Worm (Caenorhabditis elegans) whole organism, young adult: Measurements from ENCODE around the gene C28D4.18.

Source experiments
- B0261.1 ChIP-seq: sonication (generic microtip); optimal IDR thresholded peaks from 2 replicates; lab custom pipeline; 2016; ENCODE audit warnings: mild to moderate bottlenecking, missing genetic modification characterization, moderate library complexity, missing compliant biosample characterization
- F10E7.11 ChIP-seq: sonication (generic microtip); optimal IDR thresholded peaks from 2 replicates; lab custom pipeline; 2017; ENCODE audit warnings: mild to moderate bottlenecking, missing genetic modification characterization, moderate library complexity, missing compliant biosample characterization
- F52B5.7 ChIP-seq: sonication (generic microtip); optimal IDR thresholded peaks from 2 replicates; lab custom pipeline; 2016; ENCODE audit warnings: mild to moderate bottlenecking, missing genetic modification characterization, missing compliant biosample characterization
- F55B11.4 ChIP-seq: sonication (generic microtip); optimal IDR thresholded peaks from 2 replicates; lab custom pipeline; 2016; ENCODE audit warnings: missing compliant biosample characterization, missing genetic modification characterization, borderline replicate concordance; ENCODE audit not compliant: insufficient read depth
- F57A8.1 ChIP-seq: fragments of 200-800 bp; sonication (Bioruptor generic); optimal IDR thresholded peaks from 2 replicates; lab custom pipeline; 2018; ENCODE audit warnings: mild to moderate bottlenecking, missing genetic modification characterization, moderate library complexity, missing compliant biosample characterization
- K11D2.4 ChIP-seq: fragments of 200-800 bp; sonication (Bioruptor generic); IDR thresholded peaks from 2 replicates; pipeline ENCODE4 v1.3.6; 2022; ENCODE audit warnings: missing genetic modification reagents, missing genetic modification characterization, missing compliant biosample characterization
- akir-1 ChIP-seq: fragments of 200-800 bp; sonication (Bioruptor generic); optimal IDR thresholded peaks from 2 replicates; lab custom pipeline; 2018; ENCODE audit warnings: mild to moderate bottlenecking, missing genetic modification characterization, moderate library complexity, missing compliant biosample characterization
- attf-3 ChIP-seq: fragments of 200-800 bp; sonication (Bioruptor generic); conservative IDR thresholded peaks from 2 replicates; pipeline ENCODE4 v1.3.6; 2022; ENCODE audit warnings: missing genetic modification reagents, missing genetic modification characterization, missing compliant biosample characterization
- ceh-91 ChIP-seq: fragments of 200-800 bp; sonication (Bioruptor generic); IDR thresholded peaks from 2 replicates; pipeline ENCODE4 v1.3.6; 2022; ENCODE audit warnings: missing genetic modification reagents, missing genetic modification characterization, missing compliant biosample characterization
- chd-7 ChIP-seq: sonication (generic microtip); optimal IDR thresholded peaks from 2 replicates; lab custom pipeline; 2016; ENCODE audit warnings: mild to moderate bottlenecking, missing genetic modification characterization, moderate library complexity, missing compliant biosample characterization
- egl-18 ChIP-seq: fragments of 200-800 bp; sonication (Bioruptor generic); IDR thresholded peaks from 2 replicates; pipeline ENCODE4 v1.3.6; 2022; ENCODE audit warnings: missing genetic modification reagents, missing genetic modification characterization, missing compliant biosample characterization
- ekl-4 ChIP-seq: fragments of 200-800 bp; sonication (Bioruptor generic); IDR thresholded peaks from 2 replicates; pipeline ENCODE4 v1.3.6; 2022; ENCODE audit warnings: missing genetic modification reagents, missing genetic modification characterization, missing compliant biosample characterization
- ets-4 ChIP-seq: fragments of 200-800 bp; sonication (Bioruptor generic); optimal IDR thresholded peaks from 2 replicates; lab custom pipeline; 2018; ENCODE audit warnings: mild to moderate bottlenecking, missing genetic modification characterization, missing compliant biosample characterization
- gei-17 ChIP-seq: fragments of 200-800 bp; sonication (Bioruptor generic); optimal IDR thresholded peaks from 2 replicates; lab custom pipeline; 2018; ENCODE audit warnings: mild to moderate bottlenecking, missing genetic modification characterization, missing compliant biosample characterization
- hlh-12 ChIP-seq: sonication (generic microtip); optimal IDR thresholded peaks from 2 replicates; lab custom pipeline; 2016; ENCODE audit warnings: missing genetic modification characterization, missing compliant biosample characterization
- hmg-1.2 ChIP-seq: fragments of 200-800 bp; sonication (Bioruptor generic); IDR thresholded peaks from 2 replicates; pipeline ENCODE4 v1.3.6; 2022; ENCODE audit warnings: missing genetic modification reagents, missing genetic modification characterization, missing compliant biosample characterization
- hrde-1 ChIP-seq: sonication (generic microtip); optimal IDR thresholded peaks from 2 replicates; lab custom pipeline; 2016; ENCODE audit warnings: missing genetic modification characterization, mild to moderate bottlenecking, missing compliant biosample characterization, moderate library complexity, missing genotype, missing genetic modification reagents, borderline replicate concordance
- let-526 ChIP-seq: fragments of 200-800 bp; sonication (Bioruptor generic); IDR thresholded peaks from 2 replicates; pipeline ENCODE4 v1.3.6; 2022; ENCODE audit warnings: missing genetic modification reagents, missing genetic modification characterization, missing compliant biosample characterization
- let-607 ChIP-seq, 2 experiments: fragments of 200-800 bp in 1 of 2; sonication (Bioruptor generic) in 1 of 2; sonication (generic microtip) in 1 of 2; optimal IDR thresholded peaks; 2 replicates each; lab custom pipeline; 2016 to 2018; ENCODE audit warnings: mild to moderate bottlenecking in 2 of 2, missing compliant biosample characterization in 2 of 2, missing genetic modification characterization in 2 of 2, moderate library complexity in 2 of 2, missing genotype in 1 of 2
- lin-35 ChIP-seq, 3 experiments: fragments of 150-350 bp in 2 of 3; sonication (generic microtip) in 1 of 3; optimal IDR thresholded peaks; 2 replicates each; lab custom pipeline; 2014 to 2018; ENCODE audit warnings: missing biosample characterization in 3 of 3, missing genetic modification characterization in 3 of 3, missing genetic modification reagents in 3 of 3
- lin-40 ChIP-seq: sonication (generic microtip); optimal IDR thresholded peaks from 2 replicates; lab custom pipeline; 2016; ENCODE audit warnings: missing genetic modification characterization, mild to moderate bottlenecking, missing compliant biosample characterization, missing genotype, missing genetic modification reagents
- madf-6 ChIP-seq: fragments of 200-800 bp; sonication (Bioruptor generic); IDR thresholded peaks from 2 replicates; pipeline ENCODE4 v1.3.6; 2022; ENCODE audit warnings: missing genetic modification reagents, missing genetic modification characterization, missing compliant biosample characterization
- madf-8 ChIP-seq: fragments of 200-800 bp; sonication (Bioruptor generic); conservative IDR thresholded peaks from 2 replicates; pipeline ENCODE4 v1.3.6; 2022; ENCODE audit warnings: missing genetic modification reagents, missing genetic modification characterization, missing compliant biosample characterization
- mcd-1 ChIP-seq: fragments of 200-800 bp; sonication (Bioruptor generic); IDR thresholded peaks from 2 replicates; pipeline ENCODE4 v1.3.6; 2022; ENCODE audit warnings: missing genetic modification reagents, missing genetic modification characterization, missing compliant biosample characterization
- nhr-80 ChIP-seq: sonication (generic microtip); optimal IDR thresholded peaks from 2 replicates; lab custom pipeline; 2016; ENCODE audit warnings: missing genetic modification characterization, missing compliant biosample characterization
- snpc-1.1 ChIP-seq: sonication (generic microtip); optimal IDR thresholded peaks from 2 replicates; lab custom pipeline; 2017; ENCODE audit warnings: missing genetic modification characterization, mild to moderate bottlenecking, missing compliant biosample characterization, antibody characterized with exemption, moderate library complexity, missing genotype, missing genetic modification reagents; ENCODE audit not compliant: insufficient read depth
- snpc-4 ChIP-seq, 5 experiments: fragments of 150-350 bp in 1 of 5; sonication (generic microtip) in 4 of 5; optimal IDR thresholded peaks; 2 replicates each; lab custom pipeline; 2014 to 2018; ENCODE audit warnings: missing genetic modification characterization in 5 of 5, missing biosample characterization in 3 of 5, antibody characterized with exemption in 2 of 5, mild to moderate bottlenecking in 2 of 5, missing compliant biosample characterization in 2 of 5, missing genotype in 2 of 5, moderate library complexity in 2 of 5, missing genetic modification reagents in 1 of 5
- somi-1 ChIP-seq: fragments of 200-800 bp; sonication (Bioruptor generic); optimal IDR thresholded peaks from 2 replicates; lab custom pipeline; 2018; ENCODE audit warnings: mild to moderate bottlenecking, missing genetic modification characterization, missing compliant biosample characterization
- sptf-2 ChIP-seq: fragments of 200-800 bp; sonication (Bioruptor generic); optimal IDR thresholded peaks from 2 replicates; lab custom pipeline; 2018; ENCODE audit warnings: mild to moderate bottlenecking, missing genetic modification characterization, missing compliant biosample characterization
- tbx-9 ChIP-seq: sonication (generic microtip); optimal IDR thresholded peaks from 2 replicates; lab custom pipeline; 2016; ENCODE audit warnings: borderline replicate concordance, missing genetic modification characterization, inconsistent platforms, missing compliant biosample characterization
- unc-62 ChIP-seq: fragments of 150-350 bp; optimal IDR thresholded peaks from 2 replicates; lab custom pipeline; 2014; ENCODE audit warnings: missing biosample characterization, missing genetic modification reagents, missing genetic modification characterization
- ztf-6 ChIP-seq: fragments of 200-800 bp; sonication (Bioruptor generic); IDR thresholded peaks from 2 replicates; pipeline ENCODE4 v1.3.6; 2022; ENCODE audit warnings: missing genetic modification reagents, missing genetic modification characterization, missing compliant biosample characterization

C28D4.18 gene

ce11 chrIV:9746762-9747161 lies 21.7 kb downstream of the C28D4.18 start, which contains the start of gene C28D4.5:
TSS of gene C28D4.5 (minus strand) at chrIV:9746862.
- TF ChIP-seq egl-18 (no peak), lin-40 (tag; lab: Kevin White, UChicago) (no peak), ekl-4 (GFP tag; lab: Robert Waterston, UW) (no peak), F10E7.11 (tag; lab: Kevin White, UChicago) (no peak), F57A8.1 (GFP tag; lab: Kevin White, UChicago) (no peak), hlh-12 (tag; lab: Kevin White, UChicago) (no peak), snpc-4 (GFP tag; optimal IDR thresholded peaks at IDR 0.05; lab: Kevin White, UChicago) (no peak), snpc-4 (tag; optimal IDR thresholded peaks at IDR 0.05; lab: Kevin White, UChicago) (no peak), hmg-1.2 (no peak), attf-3 (GFP tag; lab: Robert Waterston, UW) (no peak), K11D2.4 (GFP tag; lab: Robert Waterston, UW) (no peak), ets-4 (no peak), F52B5.7 (tag; lab: Kevin White, UChicago) (no peak), somi-1 (GFP tag; lab: Kevin White, UChicago) (no peak), madf-6 (GFP tag; lab: Robert Waterston, UW) (no peak), let-526 (GFP tag; lab: Robert Waterston, UW) (no peak)
- TF ChIP-seq, all 124 proteins: peak for 0

ce11 chrIV:9748342-9748741 lies 23.3 kb downstream of the C28D4.18 start, which contains the start of gene C28D4.8:
TSS of gene C28D4.8 (minus strand) at chrIV:9748442.
- TF ChIP-seq unc-62 (GFP tag; lab: Kevin White, UChicago), result no peak

ce11 chrIV:9755713-9756112 lies 30.6 kb downstream of the C28D4.18 start:
- no peak for TF ChIP-seq let-607 (tag; optimal IDR thresholded peaks at IDR 0.05; lab: Kevin White, UChicago)
- no peak for TF ChIP-seq madf-8 (GFP tag; lab: Robert Waterston, UW)
- no peak for TF ChIP-seq sptf-2 (GFP tag; lab: Kevin White, UChicago)

ce11 chrIV:9756647-9757424 lies 31.8 kb downstream of the C28D4.18 start:
- TF ChIP-seq hmg-1.2 (peak; percentile 67; the same call in 1 of the 2 replicates), tbx-9 (tag; lab: Kevin White, UChicago) (no peak), lin-35 (GFP tag; optimal IDR thresholded peaks at IDR 0.05; lab: Kevin White, UChicago) (no peak), nhr-80 (tag; lab: Kevin White, UChicago) (peak; percentile 81), F57A8.1 (GFP tag; lab: Kevin White, UChicago) (no peak), snpc-4 (GFP tag; optimal IDR thresholded peaks at IDR 0.05; lab: Kevin White, UChicago) (no peak), snpc-4 (tag; optimal IDR thresholded peaks at IDR 0.05; lab: Kevin White, UChicago) (peak in 1 of 4 experiments; percentile 13), chd-7 (tag; lab: Kevin White, UChicago) (no peak)

- TF ChIP-seq ztf-6 (GFP tag; lab: Robert Waterston, UW), result no peak
- no peak for TF ChIP-seq mcd-1
- TF ChIP-seq B0261.1 (tag; lab: Kevin White, UChicago), result no peak
- no peak for TF ChIP-seq lin-35 (GFP tag; optimal IDR thresholded peaks at IDR 0.05; lab: Kevin White, UChicago)
- no peak for TF ChIP-seq F52B5.7 (tag; lab: Kevin White, UChicago)
- no peak for TF ChIP-seq snpc-1.1 (tag; lab: Kevin White, UChicago)
- no peak for TF ChIP-seq akir-1 (GFP tag; lab: Kevin White, UChicago)
- no peak for TF ChIP-seq F55B11.4
- TF ChIP-seq hrde-1 (tag; lab: Kevin White, UChicago), result no peak
- TF ChIP-seq attf-3 (GFP tag; lab: Robert Waterston, UW), result no peak
- TF ChIP-seq madf-6 (GFP tag; lab: Robert Waterston, UW), result no peak
- no peak for TF ChIP-seq gei-17
- no peak for TF ChIP-seq ceh-91
These were observed 32.3 kb downstream of the C28D4.18 start, which contains the start of gene nhr-97 for ce11 chrIV:9757425-9757740. TSS of gene nhr-97 (plus strand) at chrIV:9757641.
